Fruit fly (Drosophila melanogaster) whole organism, embryonic: ENCODE measurements around the gene CG31431.

ENCODE experiments used
- Awh ChIP-seq: fragments of 200-800 bp; sonication (Bioruptor generic); IDR thresholded peaks from 2 replicates; pipeline ENCODE4, ENCODE4 v1.3.6; 2022; ENCODE audit warnings: missing biosample characterization, missing genetic modification characterization
- B-H2 ChIP-seq: fragments of 200-800 bp; sonication (Bioruptor generic); optimal IDR thresholded peaks from 2 replicates; lab custom pipeline; 2018; ENCODE audit warnings: missing biosample characterization, mild to moderate bottlenecking, missing genetic modification characterization
- CG10366 ChIP-seq: fragments of 200-800 bp; sonication (Bioruptor generic); IDR thresholded peaks from 2 replicates; pipeline ENCODE4 v1.3.6; 2022; ENCODE audit warnings: missing biosample characterization, missing genetic modification characterization
- CG12104 ChIP-seq: fragments of 200-800 bp; sonication (Bioruptor generic); optimal IDR thresholded peaks from 3 replicates; lab custom pipeline; 2016; ENCODE audit warnings: missing biosample characterization, missing genetic modification characterization
- CG13287 ChIP-seq: fragments of 200-800 bp; sonication (Bioruptor generic); IDR thresholded peaks from 2 replicates; pipeline ENCODE4 v1.3.6; 2022; ENCODE audit warnings: missing biosample characterization, missing genetic modification characterization; ENCODE audit not compliant: partially characterized antibody
- CG1647 ChIP-seq: fragments of 200-800 bp; sonication (Bioruptor generic); optimal IDR thresholded peaks from 3 replicates; lab custom pipeline; 2016; ENCODE audit warnings: missing biosample characterization, missing genetic modification characterization
- CG17186 ChIP-seq: fragments of 200-800 bp; sonication (Bioruptor generic); optimal IDR thresholded peaks from 3 replicates; lab custom pipeline; 2017; ENCODE audit warnings: missing biosample characterization, missing genetic modification reagents, missing genetic modification characterization
- CG1792 ChIP-seq: fragments of 200-800 bp; sonication (Bioruptor generic); optimal IDR thresholded peaks from 2 replicates; lab custom pipeline; 2016; ENCODE audit warnings: missing biosample characterization, missing genetic modification characterization
- CG18619 ChIP-seq: fragments of 200-800 bp; sonication (Bioruptor generic); optimal IDR thresholded peaks from 3 replicates; lab custom pipeline; 2017; ENCODE audit warnings: missing biosample characterization, mild to moderate bottlenecking, missing genetic modification characterization
- CG4404 ChIP-seq: fragments of 200-800 bp; sonication (Bioruptor generic); IDR thresholded peaks from 2 replicates; pipeline ENCODE4 v1.3.6; 2022; ENCODE audit warnings: missing biosample characterization, missing genetic modification characterization
- CG6689 ChIP-seq: fragments of 200-800 bp; sonication (Bioruptor generic); IDR thresholded peaks from 2 replicates; pipeline ENCODE4 v1.3.6; 2022; ENCODE audit warnings: missing biosample characterization, missing genetic modification characterization
- CG9727 ChIP-seq: fragments of 200-800 bp; sonication (Bioruptor generic); optimal IDR thresholded peaks from 3 replicates; lab custom pipeline; 2017; ENCODE audit warnings: missing biosample characterization, mild to moderate bottlenecking, missing genetic modification characterization
- CG9932 ChIP-seq: fragments of 200-800 bp; sonication (Bioruptor generic); IDR thresholded peaks from 2 replicates; pipeline ENCODE4 v1.3.6; 2022; ENCODE audit warnings: missing biosample characterization, missing genetic modification characterization
- D ChIP-seq, 2 experiments: fragments of 200-800 bp in 1 of 2; fragments of >200 bp in 1 of 2; sonication (Bioruptor generic) in 1 of 2; optimal IDR thresholded peaks; 2 replicates in 1 of 2; 3 replicates in 1 of 2; lab custom pipeline; 2017; ENCODE audit warnings: mild to moderate bottlenecking in 1 of 2, missing biosample characterization in 1 of 2, missing genetic modification characterization in 1 of 2, missing genetic modification reagents in 1 of 2
- D19B ChIP-seq: fragments of 200-800 bp; sonication (Bioruptor generic); optimal IDR thresholded peaks from 2 replicates; lab custom pipeline; 2017; ENCODE audit warnings: missing biosample characterization, mild to moderate bottlenecking, missing genetic modification characterization
- Deaf1 ChIP-seq: fragments of 200-800 bp; optimal IDR thresholded peaks from 3 replicates; lab custom pipeline; 2019; ENCODE audit warnings: missing biosample characterization, mild to moderate bottlenecking, missing genetic modification characterization, moderate library complexity
- Dip2 ChIP-seq: fragments of 200-800 bp; sonication (Bioruptor generic); IDR thresholded peaks from 2 replicates; pipeline ENCODE4 v1.3.6; 2022; ENCODE audit warnings: missing biosample characterization, missing genetic modification characterization
- Drgx ChIP-seq: fragments of 200-800 bp; sonication (Bioruptor generic); IDR thresholded peaks from 2 replicates; pipeline ENCODE4 v1.3.6; 2022; ENCODE audit warnings: missing biosample characterization, missing genetic modification characterization
- ERR ChIP-seq: fragments of 200-800 bp; sonication (Bioruptor generic); optimal IDR thresholded peaks from 2 replicates; lab custom pipeline; 2016; ENCODE audit warnings: missing biosample characterization, missing genetic modification characterization
- Elba2 ChIP-seq: fragments of 200-800 bp; sonication (Bioruptor generic); optimal IDR thresholded peaks from 3 replicates; lab custom pipeline; 2016; ENCODE audit warnings: missing biosample characterization, missing genetic modification characterization
- Ets97D ChIP-seq: fragments of 200-800 bp; sonication (Bioruptor generic); optimal IDR thresholded peaks from 3 replicates; lab custom pipeline; 2016; ENCODE audit warnings: missing biosample characterization, missing genetic modification characterization
- GATAe ChIP-seq: fragments of 200-800 bp; sonication (Bioruptor generic); conservative IDR thresholded peaks from 2 replicates; pipeline ENCODE4 v1.3.6; 2022; ENCODE audit warnings: missing biosample characterization, missing genetic modification characterization
- HmgD ChIP-seq: fragments of 200-800 bp; sonication (Bioruptor generic); optimal IDR thresholded peaks from 3 replicates; lab custom pipeline; 2016; ENCODE audit warnings: missing biosample characterization, missing genetic modification characterization
- HmgZ ChIP-seq: fragments of 200-800 bp; sonication (Bioruptor generic); optimal IDR thresholded peaks from 2 replicates; lab custom pipeline; 2018; ENCODE audit warnings: missing biosample characterization, mild to moderate bottlenecking, missing genetic modification characterization
- MESR4 ChIP-seq: fragments of 200-800 bp; sonication (Bioruptor generic); optimal IDR thresholded peaks from 2 replicates; lab custom pipeline; 2018; ENCODE audit warnings: missing biosample characterization, mild to moderate bottlenecking, missing genetic modification characterization, moderate library complexity
- Mad ChIP-seq: fragments of 200-800 bp; sonication (Bioruptor generic); optimal IDR thresholded peaks from 2 replicates; lab custom pipeline; 2016; ENCODE audit warnings: missing biosample characterization, missing genetic modification characterization
- Meics ChIP-seq: fragments of 200-800 bp; sonication (Bioruptor generic); optimal IDR thresholded peaks from 2 replicates; lab custom pipeline; 2017; ENCODE audit warnings: missing biosample characterization, mild to moderate bottlenecking, missing genetic modification characterization
- NK7.1 ChIP-seq: fragments of 200-800 bp; sonication (Bioruptor generic); optimal IDR thresholded peaks from 3 replicates; lab custom pipeline; 2016; ENCODE audit warnings: missing biosample characterization, missing genetic modification characterization
- Neu2 ChIP-seq: fragments of 200-800 bp; sonication (Bioruptor generic); optimal IDR thresholded peaks from 3 replicates; lab custom pipeline; 2016; ENCODE audit warnings: missing biosample characterization, missing genetic modification characterization, borderline replicate concordance
- Oaz ChIP-seq: fragments of 200-800 bp; sonication (Bioruptor generic); IDR thresholded peaks from 2 replicates; pipeline ENCODE4 v1.3.6; 2022; ENCODE audit warnings: missing biosample characterization, missing genetic modification characterization
- Sox102F ChIP-seq: fragments of 200-800 bp; sonication (Bioruptor generic); optimal IDR thresholded peaks from 2 replicates; lab custom pipeline; 2018; ENCODE audit warnings: missing biosample characterization, mild to moderate bottlenecking, missing genetic modification characterization, moderate library complexity
- ab ChIP-seq: fragments of 200-800 bp; sonication (Bioruptor generic); optimal IDR thresholded peaks from 2 replicates; lab custom pipeline; 2016; ENCODE audit warnings: missing biosample characterization, missing genetic modification characterization
- bowl ChIP-seq: fragments of 200-800 bp; sonication (Bioruptor generic); IDR thresholded peaks from 2 replicates; pipeline ENCODE4 v1.3.6; 2022; ENCODE audit warnings: missing biosample characterization, missing genetic modification characterization
- chinmo ChIP-seq: fragments of 200-800 bp; sonication (Bioruptor generic); IDR thresholded peaks from 4 replicates; pipeline ENCODE4 v1.3.6; 2022; ENCODE audit warnings: missing biosample characterization, missing genetic modification characterization; ENCODE audit not compliant: partially characterized antibody
- chm ChIP-seq: fragments of 200-800 bp; sonication (Bioruptor generic); IDR thresholded peaks from 2 replicates; pipeline ENCODE4 v1.3.6; 2022; ENCODE audit warnings: missing biosample characterization, missing genetic modification characterization
- da ChIP-seq: fragments of 200-800 bp; sonication (Bioruptor generic); optimal IDR thresholded peaks from 2 replicates; lab custom pipeline; 2016; ENCODE audit warnings: missing biosample characterization, missing genetic modification characterization
- dati ChIP-seq: fragments of 200-800 bp; sonication (Bioruptor generic); IDR thresholded peaks from 2 replicates; pipeline ENCODE4 v1.3.6; 2022; ENCODE audit warnings: missing biosample characterization, missing genetic modification characterization
- dysf ChIP-seq: fragments of 200-800 bp; sonication (Bioruptor generic); IDR thresholded peaks from 3 replicates; pipeline ENCODE4 v1.3.6; 2022; ENCODE audit warnings: missing biosample characterization, missing genetic modification characterization
- exex ChIP-seq: fragments of 200-800 bp; sonication (Bioruptor generic); optimal IDR thresholded peaks from 4 replicates; lab custom pipeline; 2018; ENCODE audit warnings: missing biosample characterization, mild to moderate bottlenecking, missing genetic modification characterization, moderate library complexity
- gem ChIP-seq: fragments of 200-800 bp; sonication (Bioruptor generic); optimal IDR thresholded peaks from 2 replicates; lab custom pipeline; 2019; ENCODE audit warnings: missing biosample characterization, mild to moderate bottlenecking, missing genetic modification characterization, moderate library complexity
- hbn ChIP-seq: fragments of 200-800 bp; sonication (Bioruptor generic); IDR thresholded peaks from 2 replicates; pipeline ENCODE4 v1.3.6; 2022; ENCODE audit warnings: missing biosample characterization, missing genetic modification characterization; ENCODE audit not compliant: partially characterized antibody
- hkb ChIP-seq, 2 experiments: fragments of 200-800 bp in 1 of 2; fragments of >200 bp in 1 of 2; sonication (Bioruptor generic) in 1 of 2; IDR thresholded peaks in 1 of 2; optimal IDR thresholded peaks in 1 of 2; 2 replicates each; pipeline versions ENCODE4 v1.3.6 to Lab custom; 2017 to 2022; ENCODE audit warnings: missing biosample characterization in 1 of 2, missing genetic modification characterization in 1 of 2
- maf-S ChIP-seq: fragments of 200-800 bp; sonication (Bioruptor generic); optimal IDR thresholded peaks from 2 replicates; lab custom pipeline; 2016; ENCODE audit warnings: missing biosample characterization, missing genetic modification characterization
- pnt ChIP-seq: fragments of 200-800 bp; sonication (Bioruptor generic); optimal IDR thresholded peaks from 3 replicates; lab custom pipeline; 2016; ENCODE audit warnings: missing biosample characterization, missing genetic modification characterization
- sens-2 ChIP-seq: fragments of 200-800 bp; sonication (Bioruptor generic); IDR thresholded peaks from 2 replicates; pipeline ENCODE4 v1.3.6; 2022; ENCODE audit warnings: missing biosample characterization, missing genetic modification characterization
- shn ChIP-seq: fragments of 200-800 bp; sonication (Bioruptor generic); optimal IDR thresholded peaks from 3 replicates; lab custom pipeline; 2016; ENCODE audit warnings: missing biosample characterization, missing genetic modification characterization
- so ChIP-seq: fragments of 200-800 bp; sonication (Bioruptor generic); IDR thresholded peaks from 3 replicates; pipeline ENCODE4 v1.3.6; 2022; ENCODE audit warnings: missing biosample characterization, missing genetic modification characterization
- tio ChIP-seq: fragments of 200-800 bp; sonication (Bioruptor generic); optimal IDR thresholded peaks from 2 replicates; lab custom pipeline; 2017; ENCODE audit warnings: missing biosample characterization, missing genetic modification characterization, inconsistent platforms
- wek ChIP-seq: fragments of 200-800 bp; sonication (Bioruptor generic); optimal IDR thresholded peaks from 3 replicates; lab custom pipeline; 2018; ENCODE audit warnings: missing biosample characterization, mild to moderate bottlenecking, missing genetic modification characterization, moderate library complexity
- wor ChIP-seq: fragments of 200-800 bp; sonication (Bioruptor generic); IDR thresholded peaks from 2 replicates; pipeline ENCODE4 v1.3.6; 2022; ENCODE audit warnings: missing biosample characterization, missing genetic modification characterization
- zfh1 ChIP-seq: fragments of 200-800 bp; sonication (Bioruptor generic); IDR thresholded peaks from 3 replicates; pipeline ENCODE4 v1.3.6; 2022; ENCODE audit warnings: missing biosample characterization, missing genetic modification characterization

The CG31431 gene

dm6 chr3R:21887588-21888007 lies 17.1 kb downstream of the CG31431 start (continued):
- no peak for TF ChIP-seq sens-2 (GFP tag; lab: Robert Waterston, UW)
- TF ChIP-seq HmgD (GFP tag; lab: Kevin White, UChicago), result no peak
- no peak for TF ChIP-seq ab (GFP tag; lab: Kevin White, UChicago)
- no peak for TF ChIP-seq exex (tag; lab: Kevin White, UChicago)
- TF ChIP-seq Elba2, result no peak
- TF ChIP-seq pnt (GFP tag; lab: Kevin White, UChicago), result peak; percentile 35
- no peak for TF ChIP-seq CG1647 (GFP tag; lab: Kevin White, UChicago)
- no peak for TF ChIP-seq D (optimal IDR thresholded peaks at IDR 0.05; lab: Kevin White, UChicago)
- TF ChIP-seq D (GFP tag; optimal IDR thresholded peaks at IDR 0.05; lab: Kevin White, UChicago), result no peak
- TF ChIP-seq CG9727 (GFP tag; lab: Kevin White, UChicago), result no peak
- no peak for TF ChIP-seq Dip2 (GFP tag; lab: Robert Waterston, UW)
- TF ChIP-seq Meics, result peak; percentile 0
- no peak for TF ChIP-seq wor
- peak; percentile 58; the same call in 1 of the 3 replicates for TF ChIP-seq zfh1 (GFP tag; lab: Robert Waterston, UW)
- TF ChIP-seq GATAe (GFP tag; lab: Robert Waterston, UW), result no peak
- peak; percentile 25; the same call in 1 of the 2 replicates for TF ChIP-seq CG4404 (GFP tag; lab: Robert Waterston, UW)
- no peak for TF ChIP-seq tio
- TF ChIP-seq Deaf1, result no peak
- no peak for TF ChIP-seq Oaz (GFP tag; lab: Robert Waterston, UW)
- TF ChIP-seq maf-S, result no peak
- TF ChIP-seq CG6689, result peak; percentile 72
- no peak for TF ChIP-seq hkb (optimal IDR thresholded peaks at IDR 0.05; lab: Kevin White, UChicago)
- TF ChIP-seq hkb (GFP tag; IDR thresholded peaks at IDR 0.05; lab: Robert Waterston, UW), result peak; percentile 41; the same call in 1 of the 2 replicates
- TF ChIP-seq dati (GFP tag; lab: Robert Waterston, UW), result no peak
- no peak for TF ChIP-seq CG17186 (GFP tag; lab: Kevin White, UChicago)
- TF ChIP-seq dysf, result peak; percentile 65
- no peak for TF ChIP-seq bowl (GFP tag; lab: Robert Waterston, UW)
- TF ChIP-seq CG12104 (GFP tag; lab: Kevin White, UChicago), result no peak
- TF ChIP-seq da (GFP tag; lab: Kevin White, UChicago), result no peak
- no peak for TF ChIP-seq shn (GFP tag; lab: Kevin White, UChicago)
- no peak for TF ChIP-seq hbn (GFP tag; lab: Robert Waterston, UW)
- no peak for TF ChIP-seq CG13287 (GFP tag; lab: Robert Waterston, UW)
- no peak for TF ChIP-seq NK7.1 (GFP tag; lab: Kevin White, UChicago)
- no peak for TF ChIP-seq D19B (GFP tag; lab: Kevin White, UChicago)
- no peak for TF ChIP-seq Ets97D (GFP tag; lab: Kevin White, UChicago)
- TF ChIP-seq CG18619 (GFP tag; lab: Kevin White, UChicago), result no peak
- no peak for TF ChIP-seq Sox102F (GFP tag; lab: Kevin White, UChicago)
- no peak for TF ChIP-seq MESR4
- TF ChIP-seq B-H2, result no peak
- TF ChIP-seq CG10366 (GFP tag; lab: Robert Waterston, UW), result peak; percentile 19; the same call in 1 of the 2 replicates
- TF ChIP-seq so (GFP tag; lab: Robert Waterston, UW), result no peak
- TF ChIP-seq chm, result no peak
- TF ChIP-seq wek (GFP tag; lab: Kevin White, UChicago), result no peak
- no peak for TF ChIP-seq ERR (GFP tag; lab: Kevin White, UChicago)
- TF ChIP-seq Awh, result 0 out of 2 replicates have a peak, but pooled peaks have one; percentile 43
- peak; percentile 36 for TF ChIP-seq gem (tag; lab: Kevin White, UChicago)
- no peak for TF ChIP-seq Mad
- no peak for TF ChIP-seq HmgZ (tag; lab: Kevin White, UChicago)
- no peak for TF ChIP-seq CG9932 (GFP tag; lab: Robert Waterston, UW)
- no peak for TF ChIP-seq Neu2 (GFP tag; lab: Kevin White, UChicago)
- no peak for TF ChIP-seq CG1792 (GFP tag; lab: Kevin White, UChicago)
- TF ChIP-seq chinmo (GFP tag; lab: Robert Waterston, UW), result no peak
- TF ChIP-seq Drgx (GFP tag; lab: Robert Waterston, UW), result peak; percentile 53; the same call in 1 of the 2 replicates
